Fruit fly (Drosophila melanogaster) Kc167 (cell line): ENCODE data around the gene Tim17a2.

Experiments
- insv ChIP-seq: fragments of >200 bp; optimal IDR thresholded peaks from 3 replicates; lab custom pipeline; 2018; ENCODE audit warnings: missing external identifiers
- psq ChIP-seq: fragments of >200 bp; optimal IDR thresholded peaks from 2 replicates; lab custom pipeline; 2017; ENCODE audit warnings: missing external identifiers

DNA sequence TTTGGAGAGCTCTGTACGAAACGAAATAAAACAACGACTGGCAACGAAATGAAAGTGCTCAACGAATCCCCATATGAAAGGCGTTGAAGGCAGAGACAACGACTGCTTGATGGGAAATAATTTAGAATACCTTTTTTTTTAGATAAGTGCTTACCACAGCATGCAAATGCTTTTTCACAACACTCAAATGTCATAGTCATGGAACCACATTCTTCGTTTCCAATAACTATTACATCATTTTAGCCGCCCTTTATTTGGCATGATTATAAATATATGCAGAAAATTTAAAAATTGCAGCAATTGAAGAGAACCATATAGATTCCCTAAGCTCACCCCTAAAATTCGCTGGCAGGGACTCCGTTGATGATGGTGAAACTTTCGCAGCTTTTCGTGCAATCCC lies 15.2 kb upstream of the Tim17a2 start, which contains the start of gene CG31538:
- TF ChIP-seq insv (lab: Kevin White, UChicago) (no peak), psq (lab: Kevin White, UChicago) (no peak)
